Worm (Caenorhabditis elegans) whole organism, mixed stage, embryonic: ENCODE data around the gene F08F1.4.

ENCODE experiments used
- M03D4.4 ChIP-seq: sonication (generic microtip); optimal IDR thresholded peaks from 2 replicates; lab custom pipeline; 2017; ENCODE audit warnings: mild to moderate bottlenecking, missing genetic modification characterization, missing compliant biosample characterization
- bed-3 ChIP-seq: fragments of 200-800 bp; sonication (Bioruptor generic); optimal IDR thresholded peaks from 3 replicates; lab custom pipeline; 2018; ENCODE audit warnings: mild to moderate bottlenecking, missing genetic modification characterization, moderate library complexity, missing compliant biosample characterization
- blmp-1 ChIP-seq: fragments of 150-350 bp; optimal IDR thresholded peaks from 2 replicates; lab custom pipeline; 2014; ENCODE audit warnings: missing biosample characterization, missing genetic modification characterization
- ceh-39 ChIP-seq: fragments of 150-350 bp; optimal IDR thresholded peaks from 2 replicates; lab custom pipeline; 2014; ENCODE audit warnings: missing biosample characterization, missing genetic modification characterization
- ceh-43 ChIP-seq: fragments of 200-800 bp; sonication (Bioruptor generic); optimal IDR thresholded peaks from 2 replicates; lab custom pipeline; 2018; ENCODE audit warnings: mild to moderate bottlenecking, missing genetic modification characterization, moderate library complexity, missing compliant biosample characterization
- ceh-83 ChIP-seq: fragments of 200-800 bp; sonication (Bioruptor generic); optimal IDR thresholded peaks from 2 replicates; lab custom pipeline; 2018; ENCODE audit warnings: mild to moderate bottlenecking, missing genetic modification characterization, missing compliant biosample characterization
- ces-1 ChIP-seq: fragments of 150-350 bp; optimal IDR thresholded peaks from 2 replicates; lab custom pipeline; 2014; ENCODE audit warnings: missing biosample characterization, missing genetic modification reagents, missing genetic modification characterization
- cnd-1 ChIP-seq: fragments of 200-800 bp; sonication (Bioruptor generic); optimal IDR thresholded peaks from 2 replicates; lab custom pipeline; 2018; ENCODE audit warnings: mild to moderate bottlenecking, missing genetic modification characterization, missing compliant biosample characterization
- drap-1 ChIP-seq: fragments of 200-800 bp; sonication (Bioruptor generic); optimal IDR thresholded peaks from 3 replicates; lab custom pipeline; 2018; ENCODE audit warnings: mild to moderate bottlenecking, missing genetic modification characterization, missing compliant biosample characterization
- elt-1 ChIP-seq: sonication (generic microtip); optimal IDR thresholded peaks from 2 replicates; lab custom pipeline; 2017; ENCODE audit warnings: missing genetic modification characterization, mild to moderate bottlenecking, missing compliant biosample characterization, antibody characterized with exemption, moderate library complexity, borderline replicate concordance; ENCODE audit not compliant: insufficient read depth
- elt-3 ChIP-seq: fragments of 150-350 bp; optimal IDR thresholded peaks from 2 replicates; lab custom pipeline; 2014; ENCODE audit warnings: missing biosample characterization, missing genetic modification characterization
- flh-1 ChIP-seq: fragments of 200-800 bp; sonication (Bioruptor generic); optimal IDR thresholded peaks from 2 replicates; lab custom pipeline; 2018; ENCODE audit warnings: mild to moderate bottlenecking, missing genetic modification characterization, moderate library complexity, missing compliant biosample characterization
- ham-2 ChIP-seq: fragments of 200-800 bp; sonication (Bioruptor generic); optimal IDR thresholded peaks from 2 replicates; lab custom pipeline; 2018; ENCODE audit warnings: mild to moderate bottlenecking, missing genetic modification characterization, missing compliant biosample characterization
- hlh-1 ChIP-seq: fragments of 150-350 bp; optimal IDR thresholded peaks from 2 replicates; lab custom pipeline; 2014; ENCODE audit warnings: missing biosample characterization, missing genetic modification reagents, missing genetic modification characterization
- lin-13 ChIP-seq: fragments of 150-350 bp; optimal IDR thresholded peaks from 2 replicates; lab custom pipeline; 2014; ENCODE audit warnings: missing biosample characterization, missing genetic modification characterization
- lin-32 ChIP-seq: fragments of 200-800 bp; sonication (Bioruptor generic); optimal IDR thresholded peaks from 2 replicates; lab custom pipeline; 2018; ENCODE audit warnings: mild to moderate bottlenecking, missing genetic modification characterization, missing compliant biosample characterization
- lsy-2 ChIP-seq: fragments of 150-350 bp; optimal IDR thresholded peaks from 2 replicates; lab custom pipeline; 2014; ENCODE audit warnings: missing biosample characterization, missing genetic modification characterization
- mab-5 ChIP-seq: fragments of 150-350 bp; optimal IDR thresholded peaks from 2 replicates; lab custom pipeline; 2014; ENCODE audit warnings: missing biosample characterization, missing genetic modification characterization
- mep-1 ChIP-seq: fragments of 150-350 bp; optimal IDR thresholded peaks from 2 replicates; lab custom pipeline; 2017; ENCODE audit warnings: missing biosample characterization, missing genetic modification reagents, missing genetic modification characterization, inconsistent platforms
- mls-2 ChIP-seq: sonication (generic microtip); optimal IDR thresholded peaks from 2 replicates; lab custom pipeline; 2016; ENCODE audit warnings: mild to moderate bottlenecking, missing genetic modification characterization, moderate library complexity, missing compliant biosample characterization
- nhr-12 ChIP-seq: fragments of 150-350 bp; optimal IDR thresholded peaks from 2 replicates; lab custom pipeline; 2014; ENCODE audit warnings: missing biosample characterization, missing genetic modification characterization
- nhr-2 ChIP-seq: fragments of 150-350 bp; optimal IDR thresholded peaks from 2 replicates; lab custom pipeline; 2014; ENCODE audit warnings: missing biosample characterization, missing genetic modification characterization
- nhr-237 ChIP-seq: fragments of 150-350 bp; optimal IDR thresholded peaks from 2 replicates; lab custom pipeline; 2014; ENCODE audit warnings: missing biosample characterization, missing genetic modification characterization
- nhr-28 ChIP-seq: fragments of 150-350 bp; optimal IDR thresholded peaks from 2 replicates; lab custom pipeline; 2014; ENCODE audit warnings: missing biosample characterization, missing genetic modification characterization
- nhr-76 ChIP-seq: sonication (generic microtip); optimal IDR thresholded peaks from 2 replicates; lab custom pipeline; 2017; ENCODE audit warnings: missing biosample characterization, missing genetic modification characterization
- pha-4 ChIP-seq: fragments of 150-350 bp; optimal IDR thresholded peaks from 2 replicates; lab custom pipeline; 2018; ENCODE audit warnings: missing biosample characterization, missing genetic modification reagents, missing genetic modification characterization
- sem-2 ChIP-seq: fragments of 200-800 bp; sonication (Bioruptor generic); optimal IDR thresholded peaks from 2 replicates; lab custom pipeline; 2018; ENCODE audit warnings: mild to moderate bottlenecking, missing genetic modification characterization, missing compliant biosample characterization
- snpc-4 ChIP-seq: fragments of 150-350 bp; optimal IDR thresholded peaks from 2 replicates; lab custom pipeline; 2014; ENCODE audit warnings: missing biosample characterization, missing genetic modification characterization
- sptf-1 ChIP-seq: sonication (generic microtip); optimal IDR thresholded peaks from 2 replicates; lab custom pipeline; 2017; ENCODE audit warnings: mild to moderate bottlenecking, missing genetic modification characterization, moderate library complexity, missing compliant biosample characterization
- tbx-8 ChIP-seq: fragments of 200-800 bp; sonication (Bioruptor generic); optimal IDR thresholded peaks from 2 replicates; lab custom pipeline; 2018; ENCODE audit warnings: mild to moderate bottlenecking, missing genetic modification characterization, moderate library complexity, missing compliant biosample characterization
- unc-120 ChIP-seq: sonication (generic microtip); optimal IDR thresholded peaks from 2 replicates; lab custom pipeline; 2017; ENCODE audit warnings: missing genetic modification characterization, missing compliant biosample characterization; ENCODE audit not compliant: poor library complexity, severe bottlenecking
- unc-39 ChIP-seq: fragments of 150-350 bp; optimal IDR thresholded peaks from 2 replicates; lab custom pipeline; 2014; ENCODE audit warnings: missing biosample characterization, missing genetic modification characterization
- unc-62 ChIP-seq: fragments of 150-350 bp; optimal IDR thresholded peaks from 2 replicates; lab custom pipeline; 2014; ENCODE audit warnings: missing biosample characterization, missing genetic modification reagents, missing genetic modification characterization
- zip-8 ChIP-seq: fragments of 150-350 bp; optimal IDR thresholded peaks from 2 replicates; lab custom pipeline; 2014; ENCODE audit warnings: missing biosample characterization, missing genetic modification characterization
- ztf-11 ChIP-seq: fragments of 150-350 bp; optimal IDR thresholded peaks from 2 replicates; lab custom pipeline; 2014; ENCODE audit warnings: missing biosample characterization, missing genetic modification characterization

F08F1.4 gene

DNA sequence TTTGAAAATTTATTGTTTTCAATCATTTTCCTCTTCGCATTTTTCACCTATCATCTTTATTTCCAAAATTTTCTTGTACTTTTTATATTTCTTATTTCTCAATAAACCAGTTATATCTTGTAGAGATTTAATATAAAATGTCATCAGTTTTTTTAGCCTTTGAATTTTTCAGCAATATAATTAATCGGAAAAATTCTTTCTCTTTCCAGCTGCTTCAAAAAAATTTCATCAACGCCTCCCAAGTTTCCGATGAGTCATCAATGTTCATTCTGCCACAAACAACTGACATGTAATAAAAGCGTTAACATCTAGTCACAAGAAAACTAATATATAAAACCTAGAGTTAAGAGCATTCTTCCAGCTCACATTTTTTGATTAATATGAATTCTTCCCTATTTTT is at the start of gene F08F1.4:
TSS of gene F08F1.4 (plus strand) at position 301 of the 400 bp plus-strand sequence.
- TF ChIP-seq drap-1 (GFP tag; lab: Kevin White, UChicago) (no peak), lin-32 (GFP tag; lab: Kevin White, UChicago) (no peak), snpc-4 (tag; lab: Kevin White, UChicago) (no peak), bed-3 (GFP tag; lab: Kevin White, UChicago) (no peak), sem-2 (no peak)

DNA sequence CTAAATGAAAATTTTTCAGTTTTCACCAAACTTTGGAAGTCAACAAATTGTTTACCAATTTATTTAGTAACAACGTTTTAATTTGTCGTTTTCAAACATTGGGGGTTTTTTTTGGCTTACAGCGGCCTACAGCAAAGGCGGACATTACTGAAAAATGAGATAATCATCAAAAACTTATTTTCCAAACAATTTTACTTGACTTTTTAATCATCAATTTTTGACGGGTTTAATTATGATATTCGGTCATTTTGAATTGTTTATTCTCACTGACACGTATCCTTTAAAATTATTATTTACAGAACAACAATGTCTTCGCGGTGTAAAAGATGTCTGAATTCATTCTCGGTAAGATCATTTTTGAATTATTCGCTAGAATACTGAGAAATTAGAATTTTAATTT is 45.7 kb upstream of the F08F1.4 start, which contains the start of gene F40B5.2:
TSS of gene F40B5.2 (plus strand) at position 301 of the 400 bp plus-strand sequence.
- no peak for TF ChIP-seq ces-1 (GFP tag; lab: Kevin White, UChicago)

DNA sequence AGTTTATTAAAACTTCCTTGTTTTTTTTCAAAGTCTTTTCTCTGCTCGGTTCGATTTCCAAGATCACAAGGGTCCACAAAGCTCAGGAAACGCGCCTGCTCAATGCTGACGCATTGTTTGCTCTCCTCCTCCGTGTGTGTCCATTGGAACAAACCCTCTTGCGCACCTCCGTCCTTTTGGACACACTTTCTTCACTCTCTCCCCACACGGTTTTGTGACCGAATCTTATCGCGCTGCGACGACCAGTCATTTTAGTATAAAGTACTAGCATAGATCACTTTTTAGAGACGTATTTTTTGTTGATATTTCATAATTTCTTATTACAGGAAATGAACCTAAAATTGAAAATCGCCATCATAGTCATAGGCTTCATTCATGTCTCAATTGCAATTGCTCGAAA is 45.0 kb upstream of the F08F1.4 start:
- TF ChIP-seq unc-62 (no peak), snpc-4 (tag; lab: Kevin White, UChicago) (no peak), mep-1 (peak; percentile 89), nhr-76 (no peak), elt-3 (tag; lab: Kevin White, UChicago) (no peak), lin-13 (tag; lab: Kevin White, UChicago) (peak; percentile 82), nhr-28 (no peak), ceh-83 (GFP tag; lab: Kevin White, UChicago) (no peak), mls-2 (tag; lab: Kevin White, UChicago) (no peak), unc-120 (tag; lab: Kevin White, UChicago) (no peak), nhr-12 (tag; lab: Kevin White, UChicago) (no peak), mab-5 (tag; lab: Kevin White, UChicago) (no peak), hlh-1 (tag; lab: Kevin White, UChicago) (peak; percentile 11), blmp-1 (tag; lab: Kevin White, UChicago) (no peak), ham-2 (GFP tag; lab: Kevin White, UChicago) (no peak), zip-8 (tag; lab: Kevin White, UChicago) (no peak), nhr-2 (no peak), nhr-237 (tag; lab: Kevin White, UChicago) (no peak), drap-1 (GFP tag; lab: Kevin White, UChicago) (peak; percentile 22), M03D4.4 (peak; percentile 37), pha-4 (tag; lab: Kevin White, UChicago) (peak; percentile 69), sem-2 (no peak), sptf-1 (peak; percentile 62), tbx-8 (no peak), unc-39 (tag; lab: Kevin White, UChicago) (no peak), ztf-11 (tag; lab: Kevin White, UChicago) (peak; percentile 44), ceh-39 (tag; lab: Kevin White, UChicago) (no peak), lin-32 (GFP tag; lab: Kevin White, UChicago) (no peak), lsy-2 (tag; lab: Kevin White, UChicago) (peak; percentile 56), ceh-43 (GFP tag; lab: Kevin White, UChicago) (no peak), flh-1 (GFP tag; lab: Kevin White, UChicago) (no peak), ces-1 (GFP tag; lab: Kevin White, UChicago) (peak; percentile 8), bed-3 (GFP tag; lab: Kevin White, UChicago) (no peak), cnd-1 (tag; lab: Kevin White, UChicago) (peak; percentile 51), elt-1 (tag; lab: Kevin White, UChicago) (no peak)

DNA sequence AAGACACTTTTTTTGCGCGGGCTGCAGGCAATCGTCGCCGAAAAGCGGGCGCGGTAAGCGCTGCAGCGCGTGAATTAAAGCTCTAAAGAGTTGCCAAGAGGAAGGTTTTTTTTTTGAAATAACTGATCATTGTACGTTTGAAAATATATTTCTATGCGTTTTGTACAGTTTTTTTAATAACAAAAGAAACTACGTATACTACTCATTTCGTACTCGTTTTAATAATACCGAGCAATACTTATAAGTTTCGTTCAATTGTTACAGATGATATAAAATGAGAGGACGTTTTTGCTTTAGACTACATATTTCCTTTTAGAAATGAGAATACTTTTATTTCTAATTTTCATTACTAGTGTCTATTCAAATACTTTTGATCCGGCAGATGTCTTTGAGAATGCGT is 41.3 kb upstream of the F08F1.4 start, which contains the start of gene nep-15:
TSS of gene nep-15 (plus strand) at position 301 of the 400 bp plus-strand sequence.
- TF ChIP-seq ceh-83 (GFP tag; lab: Kevin White, UChicago) (no peak), flh-1 (GFP tag; lab: Kevin White, UChicago) (no peak), elt-1 (tag; lab: Kevin White, UChicago) (no peak), lsy-2 (tag; lab: Kevin White, UChicago) (no peak), unc-39 (tag; lab: Kevin White, UChicago) (no peak), ztf-11 (tag; lab: Kevin White, UChicago) (no peak), mep-1 (no peak), blmp-1 (tag; lab: Kevin White, UChicago) (no peak), hlh-1 (tag; lab: Kevin White, UChicago) (no peak), lin-13 (tag; lab: Kevin White, UChicago) (no peak), snpc-4 (tag; lab: Kevin White, UChicago) (no peak), unc-62 (no peak), ceh-39 (tag; lab: Kevin White, UChicago) (no peak), sptf-1 (no peak), nhr-2 (no peak), drap-1 (GFP tag; lab: Kevin White, UChicago) (no peak), pha-4 (tag; lab: Kevin White, UChicago) (no peak), elt-3 (tag; lab: Kevin White, UChicago) (no peak)
